Fruit fly (Drosophila melanogaster): ENCODE results near the gene CG15005.
A peak's percentile ranks its signal among the peaks of the same experiment; 100 is the strongest.

Gene CG15005

DNA sequence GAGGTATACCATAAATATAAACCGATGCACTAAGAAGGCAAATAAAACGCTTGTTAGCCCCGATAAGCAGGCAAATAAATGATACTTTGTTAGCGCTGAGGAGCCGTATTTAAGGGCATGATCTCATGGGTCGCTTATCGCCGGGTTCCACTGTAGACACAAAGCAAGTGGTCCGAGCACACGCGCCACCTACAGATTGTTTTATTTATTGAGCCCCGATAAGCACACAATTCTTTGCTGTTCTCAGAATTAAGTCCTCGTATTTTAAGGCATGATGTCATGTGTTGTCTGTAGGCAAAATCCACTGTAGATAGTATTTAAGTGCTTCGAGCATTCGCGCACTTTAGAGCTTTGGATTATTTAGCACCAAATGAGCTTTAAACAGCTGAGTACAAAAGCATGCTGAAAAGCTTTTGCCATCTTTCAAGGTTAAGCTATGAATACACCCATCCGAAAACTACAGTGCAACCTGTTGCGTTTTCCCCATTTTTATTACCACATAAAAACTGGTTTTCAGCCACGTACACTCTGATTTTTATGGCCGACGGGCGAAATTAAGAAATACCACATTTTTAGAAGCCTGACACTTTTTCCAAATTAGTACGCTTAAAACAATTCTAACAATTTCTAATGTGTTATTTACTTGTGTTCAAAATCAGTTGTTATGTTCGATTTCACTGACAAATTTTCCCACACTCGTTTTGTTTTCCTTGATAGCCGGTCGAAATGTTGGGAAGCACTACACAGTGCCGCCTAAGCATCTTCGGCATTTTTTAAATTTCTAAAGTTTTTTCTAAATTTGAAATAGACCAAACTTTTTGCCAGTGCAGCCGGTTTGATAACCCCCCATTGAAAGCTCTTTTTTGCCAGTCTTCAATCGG lies 35.5 kb upstream of the CG15005 start, which contains the start of gene Sqor (continued):
- TF ChIP-seq Dip3 (GFP tag; optimal IDR thresholded peaks at IDR 0.05) (peak; percentile 92), CG8478 (optimal IDR thresholded peaks at IDR 0.05) (no peak), CG7745 (tag; optimal IDR thresholded peaks at IDR 0.05) (no peak), bbx (GFP tag; IDR thresholded peaks at IDR 0.05; ENCODE audit: partially characterized antibody) (no peak), Lpt (GFP tag; optimal IDR thresholded peaks at IDR 0.05) (no peak), tna (GFP tag; IDR thresholded peaks at IDR 0.05; ENCODE audit: partially characterized antibody) (no peak), salm (tag; optimal IDR thresholded peaks at IDR 0.05) (peak; percentile 77), ci (GFP tag; IDR thresholded peaks at IDR 0.05) (peak; percentile 80), Oli (tag; optimal IDR thresholded peaks at IDR 0.05) (peak; percentile 87), Side (GFP tag; optimal IDR thresholded peaks at IDR 0.05) (peak; percentile 87), Atf3 (GFP tag; optimal IDR thresholded peaks at IDR 0.05) (peak; percentile 93), scrt (GFP tag; optimal IDR thresholded peaks at IDR 0.05) (peak; percentile 91), gcm2 (GFP tag; optimal IDR thresholded peaks at IDR 0.05) (peak; percentile 65), CG17568 (GFP tag; optimal IDR thresholded peaks at IDR 0.05) (peak; percentile 16), CG17359 (tag; optimal IDR thresholded peaks at IDR 0.05) (peak; percentile 86), Poxn (GFP tag; IDR thresholded peaks at IDR 0.05) (peak; percentile 61), CG13624 (GFP tag; optimal IDR thresholded peaks at IDR 0.05) (peak; percentile 81), exex (tag; optimal IDR thresholded peaks at IDR 0.05) (peak; percentile 44), jumu (GFP tag; optimal IDR thresholded peaks at IDR 0.05) (peak; percentile 82), CG33557 (GFP tag; optimal IDR thresholded peaks at IDR 0.05) (peak; percentile 2), Dip2 (GFP tag; IDR thresholded peaks at IDR 0.05) (peak; percentile 35; the same call in 1 of the 2 replicates), CG15696 (tag; optimal IDR thresholded peaks at IDR 0.05) (peak; percentile 31), CG4820 (GFP tag; optimal IDR thresholded peaks at IDR 0.05) (peak; percentile 48), ken (GFP tag; IDR thresholded peaks at IDR 0.05) (peak; percentile 57), grau (tag; optimal IDR thresholded peaks at IDR 0.05) (peak; percentile 99), gce (GFP tag; IDR thresholded peaks at IDR 0.05) (peak; percentile 55; the same call in 1 of the 3 replicates), shn (GFP tag; optimal IDR thresholded peaks at IDR 0.05) (peak; percentile 91), CG7839 (tag; optimal IDR thresholded peaks at IDR 0.05) (peak; percentile 89), Xbp1 (GFP tag; optimal IDR thresholded peaks at IDR 0.05) (peak; percentile 88), Ada2b (GFP tag; IDR thresholded peaks at IDR 0.05) (peak; percentile 81), Dek (tag; optimal IDR thresholded peaks at IDR 0.05) (peak; percentile 91), knrl (GFP tag; IDR thresholded peaks at IDR 0.05; ENCODE audit: partially characterized antibody) (no peak), ato (GFP tag; IDR thresholded peaks at IDR 0.05; ENCODE audit: partially characterized antibody) (no peak), gsb-n (tag; optimal IDR thresholded peaks at IDR 0.05) (peak; percentile 25), kay (GFP tag; optimal IDR thresholded peaks at IDR 0.05) (peak; percentile 54), fu2 (GFP tag; optimal IDR thresholded peaks at IDR 0.05) (peak; percentile 90), CG2129 (GFP tag; IDR thresholded peaks at IDR 0.05; ENCODE audit: partially characterized antibody) (no peak), CG32767 (GFP tag; IDR thresholded peaks at IDR 0.05) (peak; percentile 76), CG34224 (GFP tag; IDR thresholded peaks at IDR 0.05; ENCODE audit: partially characterized antibody) (no peak), CG4328 (GFP tag; optimal IDR thresholded peaks at IDR 0.05) (peak; percentile 72), dysf (GFP tag; IDR thresholded peaks at IDR 0.05) (peak; percentile 85), CHES-1-like (GFP tag; optimal IDR thresholded peaks at IDR 0.05) (peak; percentile 85), slou (GFP tag; optimal IDR thresholded peaks at IDR 0.05) (peak; percentile 68), CkIIα-i1 (GFP tag; IDR thresholded peaks at IDR 0.05) (no peak; the same call in 1 of the 2 replicates), CG14710 (tag; optimal IDR thresholded peaks at IDR 0.05) (peak; percentile 21), ap (GFP tag; IDR thresholded peaks at IDR 0.05) (peak; percentile 54), CG13287 (GFP tag; IDR thresholded peaks at IDR 0.05; ENCODE audit: partially characterized antibody) (no peak), CG12071 (GFP tag; optimal IDR thresholded peaks at IDR 0.05) (peak; percentile 76), pb (GFP tag; optimal IDR thresholded peaks at IDR 0.05) (peak; percentile 88)
